Worm (Caenorhabditis elegans) whole organism, L4 larva: Measurements from ENCODE around the gene ZK418.7.

Source experiments
- D1046.2 ChIP-seq: fragments of 200-800 bp; sonication (Bioruptor generic); IDR thresholded peaks from 2 replicates; pipeline ENCODE4 v1.3.6; 2022; ENCODE audit warnings: missing genetic modification characterization, missing compliant biosample characterization
- F44E2.7 ChIP-seq: fragments of 200-800 bp; sonication (Bioruptor generic); IDR thresholded peaks from 2 replicates; pipeline ENCODE4 v2.1.2; 2022; ENCODE audit warnings: missing genetic modification characterization, missing compliant biosample characterization
- Y105C5A.15 ChIP-seq: fragments of 200-800 bp; sonication (Bioruptor generic); IDR thresholded peaks from 2 replicates; pipeline ENCODE4 v1.3.6; 2022; ENCODE audit warnings: missing genetic modification characterization, missing compliant biosample characterization
- Y5F2A.4 ChIP-seq: fragments of 200-800 bp; sonication (Bioruptor generic); optimal IDR thresholded peaks from 2 replicates; lab custom pipeline; 2018; ENCODE audit warnings: mild to moderate bottlenecking, missing genetic modification characterization, missing compliant biosample characterization
- Y75B8A.6 ChIP-seq: fragments of 200-800 bp; sonication (Bioruptor generic); IDR thresholded peaks from 2 replicates; pipeline ENCODE4 v1.3.6; 2022; ENCODE audit warnings: missing genetic modification reagents, missing genetic modification characterization, missing compliant biosample characterization
- aha-1 ChIP-seq: fragments of 150-350 bp; peaks from one replicate; lab custom pipeline; 2014; ENCODE audit warnings: missing biosample characterization, missing genetic modification characterization
- aly-2 ChIP-seq: sonication (generic microtip); optimal IDR thresholded peaks from 2 replicates; lab custom pipeline; 2018; ENCODE audit warnings: missing biosample characterization, missing genetic modification characterization
- ama-1 ChIP-seq: fragments of 150-350 bp; optimal IDR thresholded peaks from 2 replicates; lab custom pipeline; 2014; ENCODE audit warnings: inconsistent platforms, mixed read lengths
- ceh-28 ChIP-seq: fragments of 150-350 bp; optimal IDR thresholded peaks from 2 replicates; lab custom pipeline; 2014; ENCODE audit warnings: missing biosample characterization, missing genetic modification reagents, missing genetic modification characterization
- ceh-44 ChIP-seq: fragments of 200-800 bp; sonication (Bioruptor generic); IDR thresholded peaks from 2 replicates; pipeline ENCODE4 v1.3.6; 2022; ENCODE audit warnings: missing genetic modification reagents, missing genetic modification characterization, missing compliant biosample characterization
- ceh-62 ChIP-seq: sonication (generic microtip); optimal IDR thresholded peaks from 2 replicates; lab custom pipeline; 2017; ENCODE audit warnings: missing biosample characterization, missing genetic modification characterization
- ces-1 ChIP-seq: fragments of 150-350 bp; sonication (generic microtip); optimal IDR thresholded peaks from 4 replicates; lab custom pipeline; 2014; ENCODE audit warnings: missing biosample characterization, missing genetic modification reagents, missing genetic modification characterization
- cey-2 ChIP-seq: sonication (generic microtip); optimal IDR thresholded peaks from 3 replicates; lab custom pipeline; 2017; ENCODE audit warnings: missing genetic modification characterization, mild to moderate bottlenecking, missing compliant biosample characterization, antibody characterized with exemption, borderline replicate concordance; ENCODE audit not compliant: insufficient read depth
- daf-16 ChIP-seq, 3 experiments: sonication (generic microtip); optimal IDR thresholded peaks; 2 replicates each; lab custom pipeline; 2016 to 2017; ENCODE audit warnings: missing genetic modification characterization in 3 of 3, missing genetic modification reagents in 3 of 3, mild to moderate bottlenecking in 2 of 3, missing compliant biosample characterization in 2 of 3, missing biosample characterization in 1 of 3, moderate library complexity in 1 of 3
- dmd-6 ChIP-seq: fragments of 200-800 bp; sonication (Bioruptor generic); IDR thresholded peaks from 2 replicates; pipeline ENCODE4 v1.3.6; 2022; ENCODE audit warnings: missing genetic modification reagents, missing genetic modification characterization, missing compliant biosample characterization
- dpl-1 ChIP-seq: fragments of 150-350 bp; optimal IDR thresholded peaks from 2 replicates; lab custom pipeline; 2014; ENCODE audit warnings: missing biosample characterization, missing genetic modification reagents, missing genetic modification characterization
- duxl-1 ChIP-seq: sonication (generic microtip); optimal IDR thresholded peaks from 2 replicates; lab custom pipeline; 2016; ENCODE audit warnings: mild to moderate bottlenecking, missing genetic modification characterization, moderate library complexity, missing compliant biosample characterization; ENCODE audit not compliant: poor library complexity
- dve-1 ChIP-seq: sonication (generic microtip); optimal IDR thresholded peaks from 2 replicates; lab custom pipeline; 2017; ENCODE audit warnings: antibody characterized with exemption, mild to moderate bottlenecking, missing genetic modification characterization, missing compliant biosample characterization; ENCODE audit not compliant: insufficient read depth
- egl-27 ChIP-seq: sonication (generic microtip); optimal IDR thresholded peaks from 3 replicates; lab custom pipeline; 2017; ENCODE audit warnings: missing biosample characterization, missing genetic modification reagents, missing genetic modification characterization
- egl-43 ChIP-seq: fragments of 200-800 bp; sonication (Bioruptor generic); IDR thresholded peaks from 2 replicates; pipeline ENCODE4 v1.3.6; 2022; ENCODE audit warnings: missing genetic modification reagents, missing genetic modification characterization, missing compliant biosample characterization
- hlh-11 ChIP-seq: fragments of 200-800 bp; sonication (Bioruptor generic); optimal IDR thresholded peaks from 2 replicates; lab custom pipeline; 2018; ENCODE audit warnings: mild to moderate bottlenecking, missing genetic modification characterization, missing compliant biosample characterization
- lim-7 ChIP-seq: fragments of 200-800 bp; sonication (Bioruptor generic); IDR thresholded peaks from 2 replicates; pipeline ENCODE4 v1.3.6; 2022; ENCODE audit warnings: missing genetic modification characterization, missing compliant biosample characterization
- lin-38 ChIP-seq: fragments of 200-800 bp; sonication (Bioruptor generic); IDR thresholded peaks from 2 replicates; pipeline ENCODE4 v1.3.6; 2022; ENCODE audit warnings: missing genetic modification reagents, missing genetic modification characterization, missing compliant biosample characterization
- lsy-2 ChIP-seq, 2 experiments: fragments of 150-350 bp in 1 of 2; sonication (generic microtip) in 1 of 2; optimal IDR thresholded peaks; 2 replicates each; lab custom pipeline; 2014 to 2017; ENCODE audit warnings: missing biosample characterization in 2 of 2, missing genetic modification characterization in 2 of 2
- mxl-2 ChIP-seq: fragments of 200-800 bp; sonication (Bioruptor generic); conservative IDR thresholded peaks from 2 replicates; pipeline ENCODE4 v1.3.6; 2022; ENCODE audit warnings: missing genetic modification reagents, missing genetic modification characterization, missing compliant biosample characterization
- nhr-11 ChIP-seq: fragments of 150-350 bp; optimal IDR thresholded peaks from 2 replicates; lab custom pipeline; 2014; ENCODE audit warnings: missing biosample characterization, missing genetic modification characterization
- nhr-28 ChIP-seq: fragments of 150-350 bp; optimal IDR thresholded peaks from 2 replicates; lab custom pipeline; 2014; ENCODE audit warnings: missing biosample characterization, missing genetic modification characterization
- nhr-76 ChIP-seq: fragments of 150-350 bp; optimal IDR thresholded peaks from 2 replicates; lab custom pipeline; 2014; ENCODE audit warnings: missing biosample characterization, missing genetic modification characterization
- pqm-1 ChIP-seq: sonication (generic microtip); optimal IDR thresholded peaks from 2 replicates; lab custom pipeline; 2017; ENCODE audit warnings: missing biosample characterization, missing genetic modification characterization
- rbr-2 ChIP-seq: sonication (generic microtip); optimal IDR thresholded peaks from 2 replicates; lab custom pipeline; 2016; ENCODE audit warnings: missing genotype, missing genetic modification characterization, missing compliant biosample characterization
- skn-1 ChIP-seq: fragments of 150-350 bp; optimal IDR thresholded peaks from 2 replicates; lab custom pipeline; 2014; ENCODE audit warnings: missing biosample characterization, missing genetic modification characterization
- unc-62 ChIP-seq, 3 experiments: fragments of 150-350 bp in 1 of 3; sonication (generic microtip); optimal IDR thresholded peaks in 2 of 3; peaks in 1 of 3; 1 replicate in 1 of 3; 2 replicates in 2 of 3; lab custom pipeline; 2014 to 2017; ENCODE audit warnings: missing biosample characterization in 3 of 3, missing genetic modification characterization in 3 of 3, missing genetic modification reagents in 3 of 3, missing genotype in 1 of 3
- zfp-3 ChIP-seq: fragments of 200-800 bp; sonication (Bioruptor generic); conservative IDR thresholded peaks from 2 replicates; pipeline ENCODE4 v1.3.6; 2022; ENCODE audit warnings: missing genetic modification reagents, missing genetic modification characterization, missing compliant biosample characterization
- ztf-11 ChIP-seq: fragments of 150-350 bp; optimal IDR thresholded peaks from 2 replicates; lab custom pipeline; 2014; ENCODE audit warnings: missing biosample characterization, missing genetic modification characterization
- ztf-7 ChIP-seq: fragments of 150-350 bp; optimal IDR thresholded peaks from 2 replicates; lab custom pipeline; 2014; ENCODE audit warnings: missing biosample characterization, missing genetic modification characterization

The ZK418.7 gene

DNA sequence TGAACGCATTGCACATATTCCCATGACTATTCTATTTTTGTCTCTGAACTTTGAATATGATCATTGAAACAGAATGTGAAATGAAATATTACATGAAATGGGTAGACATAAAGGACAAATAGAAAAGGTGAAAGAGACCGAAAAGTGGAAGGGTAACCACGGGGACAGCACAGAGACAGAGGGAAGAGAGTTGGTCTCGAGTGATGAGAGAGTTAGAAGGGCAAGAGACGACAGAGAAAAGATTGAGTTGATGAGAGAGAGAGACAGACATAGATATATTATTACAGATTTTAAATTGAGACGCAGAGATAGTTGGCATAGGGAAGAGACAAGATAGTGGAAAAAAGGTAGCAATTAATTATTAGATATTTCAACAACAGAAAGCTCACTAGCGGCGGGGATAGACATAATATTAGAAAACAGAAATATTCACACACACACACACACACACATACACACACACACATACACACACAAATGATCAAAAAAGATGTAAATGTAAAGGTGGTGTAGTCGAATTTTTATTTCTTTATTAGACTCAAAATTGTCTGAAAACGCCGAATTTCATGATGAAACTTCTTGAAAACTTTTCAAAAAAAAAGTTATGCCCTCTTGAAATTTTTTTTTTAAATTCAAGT, 36.1 kb upstream of the ZK418.7 start (continued):
- TF ChIP-seq zfp-3 (GFP tag; lab: Robert Waterston, UW) (0 out of 2 replicates have a peak, but pooled peaks have one; percentile 13), egl-43 (GFP tag; lab: Robert Waterston, UW) (no peak), F44E2.7 (GFP tag; lab: Robert Waterston, UW) (no peak), egl-27 (tag; lab: Kevin White, UChicago) (no peak), duxl-1 (tag; lab: Kevin White, UChicago) (no peak), ces-1 (no peak), D1046.2 (GFP tag; lab: Robert Waterston, UW) (no peak), pqm-1 (peak; percentile 69), ztf-7 (peak; percentile 16), nhr-76 (no peak), Y5F2A.4 (no peak), hlh-11 (tag; lab: Kevin White, UChicago) (peak; percentile 81), Y75B8A.6 (GFP tag; lab: Robert Waterston, UW) (no peak), lin-38 (peak; percentile 22), ceh-62 (tag; lab: Kevin White, UChicago) (no peak), skn-1 (no peak), cey-2 (tag; lab: Kevin White, UChicago) (no peak), daf-16 (GFP tag; optimal IDR thresholded peaks at IDR 0.05; lab: Kevin White, UChicago) (no peak), daf-16 (tag; optimal IDR thresholded peaks at IDR 0.05; lab: Kevin White, UChicago) (peak; percentile 67), aly-2 (tag; lab: Kevin White, UChicago) (no peak), aha-1 (tag; lab: Kevin White, UChicago) (peak; percentile 91), mxl-2 (GFP tag; lab: Robert Waterston, UW) (no peak)

DNA sequence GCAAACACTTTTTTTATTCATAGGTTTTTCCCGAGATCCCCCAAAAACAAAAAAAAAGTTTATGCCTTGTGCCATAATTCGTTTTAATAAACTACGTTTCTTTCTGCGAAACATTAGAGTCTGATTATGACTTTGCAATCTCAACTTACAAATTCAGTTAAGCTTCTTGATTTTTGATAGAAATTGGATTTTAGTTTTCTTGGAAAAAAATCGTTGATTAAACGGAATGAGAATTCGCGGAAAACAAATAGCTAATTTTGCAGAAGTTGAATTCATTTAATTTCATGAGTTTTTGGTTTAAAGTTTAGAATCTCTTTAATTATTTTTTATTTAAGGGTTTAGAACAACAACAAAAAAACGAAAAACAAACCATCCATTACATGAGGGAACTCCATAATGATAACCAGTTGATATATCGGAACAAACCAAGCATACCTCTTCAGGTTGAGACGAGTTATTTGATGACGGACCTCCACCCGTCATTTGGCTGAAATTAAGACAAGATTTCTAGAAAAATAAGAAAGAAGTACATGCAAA, 34.4 kb upstream of the ZK418.7 start, which contains the start of gene nhr-10:
Gene nhr-10, minus strand, starts transcription at position 487 of the 537 bp plus-strand sequence.
- TF ChIP-seq ztf-7 = no peak
- peak; percentile 7 for TF ChIP-seq ces-1
- TF ChIP-seq egl-43 (GFP tag; lab: Robert Waterston, UW) = 0 out of 2 replicates have a peak, but pooled peaks have one; percentile 45
- TF ChIP-seq nhr-11 (tag; lab: Kevin White, UChicago) = peak; percentile 34
- TF ChIP-seq lsy-2 (tag; optimal IDR thresholded peaks at IDR 0.05; lab: Kevin White, UChicago) = peak in 1 of 2 experiments; percentile 44
- no peak for TF ChIP-seq unc-62 (GFP tag; optimal IDR thresholded peaks at IDR 0.05 in 1 of 2; lab: Kevin White, UChicago)
- no peak for TF ChIP-seq unc-62 (tag; optimal IDR thresholded peaks at IDR 0.05; lab: Kevin White, UChicago)

DNA sequence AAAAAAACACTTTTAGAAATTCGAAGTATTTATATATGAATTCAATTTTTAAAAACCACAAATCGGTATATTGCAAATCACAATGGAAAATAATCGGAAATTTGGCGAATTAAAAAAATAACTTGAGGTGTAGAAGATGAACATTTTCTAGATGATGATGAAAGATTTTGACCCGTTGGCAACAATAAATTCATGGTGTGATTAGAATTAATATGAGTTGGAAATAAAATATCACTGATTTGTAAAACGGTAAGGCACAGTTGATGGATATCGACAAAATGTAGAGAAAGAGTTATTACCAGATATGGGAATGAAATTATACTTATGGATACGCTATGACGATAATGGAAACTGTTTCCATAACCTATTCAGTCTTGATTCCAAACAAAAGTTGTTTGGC, 31.7 kb upstream of the ZK418.7 start:
- TF ChIP-seq unc-62 (GFP tag; optimal IDR thresholded peaks at IDR 0.05 in 1 of 2; lab: Kevin White, UChicago) (peak in 1 of 2 experiments; percentile 91), unc-62 (tag; optimal IDR thresholded peaks at IDR 0.05; lab: Kevin White, UChicago) (no peak), dpl-1 (GFP tag; lab: Kevin White, UChicago) (no peak)
- TF ChIP-seq, all 104 proteins: peak for 1

DNA sequence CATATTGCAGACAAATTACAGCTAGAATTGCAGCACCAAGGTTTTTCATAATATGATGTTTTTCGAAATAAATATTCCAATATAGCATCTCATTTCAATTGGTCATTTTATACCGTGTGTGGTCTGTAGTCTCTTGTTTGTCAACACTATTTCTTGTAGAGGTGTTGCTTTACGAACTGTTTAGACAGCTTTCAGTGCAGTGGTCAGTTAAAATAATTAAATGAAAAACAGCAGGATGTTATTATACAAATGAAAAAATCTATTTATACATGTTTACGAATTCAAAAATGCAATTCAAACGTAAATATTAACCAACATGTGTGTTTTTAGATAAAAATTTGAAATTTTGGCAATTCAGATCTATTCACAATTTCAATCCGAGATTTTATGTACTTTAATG, 31.2 kb upstream of the ZK418.7 start, which contains the start of gene B0280.7:
Gene B0280.7, minus strand, starts transcription at position 101 of the 400 bp plus-strand sequence.
- no peak for TF ChIP-seq ztf-11 (tag; lab: Kevin White, UChicago)
- TF ChIP-seq rbr-2 (tag; lab: Kevin White, UChicago) = no peak
- TF ChIP-seq ama-1 (lab: Kevin White, UChicago) = no peak
- no peak for TF ChIP-seq ceh-28 (tag; lab: Kevin White, UChicago)
- no peak for TF ChIP-seq Y105C5A.15 (GFP tag; lab: Robert Waterston, UW)

DNA sequence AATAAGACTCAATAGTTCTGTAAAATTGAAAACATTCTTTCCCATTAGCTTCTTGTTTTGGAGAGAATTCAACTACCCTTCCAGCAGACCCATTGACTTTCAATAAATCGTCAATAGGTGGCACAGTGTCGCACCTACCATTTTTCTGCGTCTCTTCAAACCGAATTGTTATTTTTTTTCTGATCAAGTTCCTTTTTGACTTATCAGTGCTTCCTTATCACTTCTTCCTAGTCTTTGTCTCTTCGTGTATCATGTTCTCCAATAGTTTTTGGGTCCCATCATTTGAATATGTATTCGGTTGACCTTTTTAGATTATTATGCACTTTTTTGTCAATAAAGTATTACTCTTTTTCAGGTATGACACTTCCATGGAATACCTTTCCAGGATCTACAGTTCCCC, 27.4 kb upstream of the ZK418.7 start, which contains the start of gene odd-1:
Gene odd-1, plus strand, starts transcription at position 349 of the 400 bp plus-strand sequence.
- TF ChIP-seq pqm-1 (peak; percentile 77), hlh-11 (tag; lab: Kevin White, UChicago) (peak; percentile 9), dve-1 (tag; lab: Kevin White, UChicago) (peak; percentile 33), aha-1 (tag; lab: Kevin White, UChicago) (peak; percentile 82), lim-7 (no peak), ceh-44 (GFP tag; lab: Robert Waterston, UW) (no peak), dmd-6 (peak; percentile 24; the same call in 1 of the 2 replicates), nhr-28 (tag; lab: Kevin White, UChicago) (peak; percentile 30), daf-16 (GFP tag; optimal IDR thresholded peaks at IDR 0.05; lab: Kevin White, UChicago) (no peak), daf-16 (tag; optimal IDR thresholded peaks at IDR 0.05; lab: Kevin White, UChicago) (peak; percentile 49)
